Worm (Caenorhabditis elegans) whole organism, L3 larva: ENCODE results near the gene aman-1.
A peak's percentile ranks its signal among the peaks of the same experiment; 100 is the strongest.

ENCODE experiments used
- R02D3.7 ChIP-seq: fragments of 150-350 bp; optimal IDR thresholded peaks from 2 replicates; lab custom pipeline; 2014; ENCODE audit warnings: missing biosample characterization, missing genetic modification characterization
- ZK546.5 ChIP-seq: sonication (generic microtip); optimal IDR thresholded peaks from 2 replicates; lab custom pipeline; 2017; ENCODE audit warnings: missing biosample characterization, missing genetic modification characterization
- aly-2 ChIP-seq: fragments of 150-350 bp; optimal IDR thresholded peaks from 2 replicates; lab custom pipeline; 2014; ENCODE audit warnings: missing biosample characterization, missing genetic modification characterization
- ama-1 ChIP-seq: fragments of 150-350 bp; optimal IDR thresholded peaks from 2 replicates; lab custom pipeline; 2018
- ceh-16 ChIP-seq: sonication (generic microtip); optimal IDR thresholded peaks from 2 replicates; lab custom pipeline; 2017; ENCODE audit warnings: missing biosample characterization, missing genetic modification characterization
- ceh-28 ChIP-seq: fragments of 150-350 bp; optimal IDR thresholded peaks from 2 replicates; lab custom pipeline; 2014; ENCODE audit warnings: missing biosample characterization, missing genetic modification reagents, missing genetic modification characterization
- ceh-82 ChIP-seq: fragments of 150-350 bp; optimal IDR thresholded peaks from 2 replicates; lab custom pipeline; 2014; ENCODE audit warnings: missing biosample characterization, missing genetic modification characterization
- ceh-9 ChIP-seq: sonication (generic microtip); optimal IDR thresholded peaks from 2 replicates; lab custom pipeline; 2018; ENCODE audit warnings: missing biosample characterization, missing genetic modification characterization
- egl-27 ChIP-seq: sonication (generic microtip); optimal IDR thresholded peaks from 4 replicates; lab custom pipeline; 2017; ENCODE audit warnings: missing biosample characterization, missing genetic modification reagents, missing genetic modification characterization
- egl-5 ChIP-seq: fragments of 150-350 bp; optimal IDR thresholded peaks from 2 replicates; lab custom pipeline; 2017; ENCODE audit warnings: missing biosample characterization, missing genetic modification reagents, missing genetic modification characterization, inconsistent platforms
- elt-1 ChIP-seq: fragments of 150-350 bp; optimal IDR thresholded peaks from 2 replicates; lab custom pipeline; 2014; ENCODE audit warnings: missing biosample characterization, missing genetic modification characterization
- elt-2 ChIP-seq: sonication (generic microtip); optimal IDR thresholded peaks from 2 replicates; lab custom pipeline; 2016; ENCODE audit warnings: missing genetic modification reagents, mild to moderate bottlenecking, missing genetic modification characterization, missing compliant biosample characterization
- fkh-10 ChIP-seq: sonication (generic microtip); optimal IDR thresholded peaks from 2 replicates; lab custom pipeline; 2017; ENCODE audit warnings: missing biosample characterization, missing genetic modification reagents, missing genetic modification characterization
- fkh-2 ChIP-seq: fragments of 150-350 bp; optimal IDR thresholded peaks from 2 replicates; lab custom pipeline; 2014; ENCODE audit warnings: missing biosample characterization, missing genetic modification reagents, missing genetic modification characterization
- hmg-11 ChIP-seq: sonication (generic microtip); optimal IDR thresholded peaks from 2 replicates; lab custom pipeline; 2016; ENCODE audit warnings: missing genetic modification characterization, missing compliant biosample characterization
- jun-1 ChIP-seq: fragments of 150-350 bp; optimal IDR thresholded peaks from 2 replicates; lab custom pipeline; 2014; ENCODE audit warnings: missing biosample characterization, missing genetic modification reagents, missing genetic modification characterization
- lin-15B ChIP-seq: fragments of 150-350 bp; optimal IDR thresholded peaks from 2 replicates; lab custom pipeline; 2014; ENCODE audit warnings: missing biosample characterization, missing genetic modification characterization
- lin-39 ChIP-seq: fragments of 150-350 bp; optimal IDR thresholded peaks from 2 replicates; lab custom pipeline; 2018; ENCODE audit warnings: missing biosample characterization, missing genetic modification reagents, missing genetic modification characterization
- lsy-12 ChIP-seq: sonication (generic microtip); optimal IDR thresholded peaks from 2 replicates; lab custom pipeline; 2016; ENCODE audit warnings: mild to moderate bottlenecking, missing genetic modification characterization, missing compliant biosample characterization
- mdl-1 ChIP-seq: fragments of 150-350 bp; optimal IDR thresholded peaks from 2 replicates; lab custom pipeline; 2014; ENCODE audit warnings: missing biosample characterization, missing genetic modification characterization
- mml-1 ChIP-seq: fragments of 150-350 bp; sonication (generic microtip); optimal IDR thresholded peaks from 3 replicates; lab custom pipeline; 2014; ENCODE audit warnings: missing biosample characterization, missing genetic modification characterization
- nfya-1 ChIP-seq: sonication (generic microtip); optimal IDR thresholded peaks from 2 replicates; lab custom pipeline; 2017; ENCODE audit warnings: missing genetic modification characterization, mild to moderate bottlenecking, missing compliant biosample characterization, antibody characterized with exemption, moderate library complexity; ENCODE audit not compliant: insufficient read depth
- nhr-11 ChIP-seq: fragments of 150-350 bp; optimal IDR thresholded peaks from 2 replicates; lab custom pipeline; 2014; ENCODE audit warnings: missing biosample characterization, missing genetic modification characterization
- nhr-12 ChIP-seq: fragments of 150-350 bp; optimal IDR thresholded peaks from 2 replicates; lab custom pipeline; 2014; ENCODE audit warnings: missing biosample characterization, missing genetic modification characterization
- nhr-23 ChIP-seq: fragments of 150-350 bp; optimal IDR thresholded peaks from 2 replicates; lab custom pipeline; 2014; ENCODE audit warnings: missing biosample characterization, missing genetic modification reagents, missing genetic modification characterization
- nhr-237 ChIP-seq: fragments of 150-350 bp; optimal IDR thresholded peaks from 2 replicates; lab custom pipeline; 2014; ENCODE audit warnings: missing biosample characterization, missing genetic modification characterization
- nhr-25 ChIP-seq: sonication (generic microtip); optimal IDR thresholded peaks from 2 replicates; lab custom pipeline; 2017; ENCODE audit warnings: missing biosample characterization, missing genetic modification characterization
- nhr-28 ChIP-seq: fragments of 150-350 bp; optimal IDR thresholded peaks from 2 replicates; lab custom pipeline; 2014; ENCODE audit warnings: missing biosample characterization, missing genetic modification characterization
- nhr-43 ChIP-seq: sonication (generic microtip); optimal IDR thresholded peaks from 2 replicates; lab custom pipeline; 2016; ENCODE audit warnings: mild to moderate bottlenecking, missing genetic modification characterization, missing compliant biosample characterization; ENCODE audit not compliant: poor library complexity, severe bottlenecking
- nhr-67 ChIP-seq: fragments of 150-350 bp; optimal IDR thresholded peaks from 2 replicates; lab custom pipeline; 2014; ENCODE audit warnings: missing biosample characterization, missing genetic modification characterization
- nhr-77 ChIP-seq: fragments of 150-350 bp; optimal IDR thresholded peaks from 2 replicates; lab custom pipeline; 2014; ENCODE audit warnings: missing biosample characterization, missing genetic modification characterization
- pha-4 ChIP-seq: fragments of 150-350 bp; optimal IDR thresholded peaks from 2 replicates; lab custom pipeline; 2014; ENCODE audit warnings: missing biosample characterization, missing genetic modification reagents, missing genetic modification characterization
- pqm-1 ChIP-seq: fragments of 150-350 bp; optimal IDR thresholded peaks from 2 replicates; lab custom pipeline; 2017; ENCODE audit warnings: missing biosample characterization, missing genetic modification characterization, inconsistent platforms
- sea-2 ChIP-seq: fragments of 150-350 bp; sonication (generic microtip); optimal IDR thresholded peaks from 4 replicates; lab custom pipeline; 2014; ENCODE audit warnings: missing biosample characterization, missing genetic modification reagents, missing genetic modification characterization
- skn-1 ChIP-seq: fragments of 150-350 bp; optimal IDR thresholded peaks from 2 replicates; lab custom pipeline; 2014; ENCODE audit warnings: missing biosample characterization, missing genetic modification characterization
- snpc-4 ChIP-seq: fragments of 150-350 bp; optimal IDR thresholded peaks from 2 replicates; lab custom pipeline; 2014; ENCODE audit warnings: missing biosample characterization, missing genetic modification characterization
- tbx-2 ChIP-seq: sonication (generic microtip); optimal IDR thresholded peaks from 2 replicates; lab custom pipeline; 2016; ENCODE audit warnings: mild to moderate bottlenecking, missing genetic modification characterization, missing compliant biosample characterization
- unc-39 ChIP-seq: sonication (generic microtip); optimal IDR thresholded peaks from 4 replicates; lab custom pipeline; 2017; ENCODE audit warnings: missing biosample characterization, missing genetic modification characterization
- unc-62 ChIP-seq: fragments of 150-350 bp; sonication (generic microtip); optimal IDR thresholded peaks from 4 replicates; lab custom pipeline; 2014; ENCODE audit warnings: missing biosample characterization, missing genetic modification reagents, missing genetic modification characterization

Gene aman-1

ce11 chrX:4699411-4700050, 33.4 kb upstream of the aman-1 start, which contains the start of gene hyl-2:
Gene hyl-2 (minus strand): TSS chrX:4699461.
- TF ChIP-seq egl-5 (tag; lab: Kevin White, UChicago) (peak; percentile 39), nhr-23 (peak; percentile 59), lin-15B (peak; percentile 71), nfya-1 (peak; percentile 70), pha-4 (no peak), nhr-25 (tag; lab: Kevin White, UChicago) (peak; percentile 45), nhr-28 (no peak), snpc-4 (peak; percentile 27), hmg-11 (peak; percentile 65), lin-39 (peak; percentile 84), unc-62 (GFP tag; lab: Kevin White, UChicago) (no peak), mml-1 (tag; lab: Kevin White, UChicago) (no peak)
- TF ChIP-seq, all 47 proteins: peak for 8

ce11 chrX:4700083-4700482, 32.8 kb upstream of the aman-1 start:
- TF ChIP-seq pha-4 = peak; percentile 21
- TF ChIP-seq fkh-2 = no peak
- TF ChIP-seq fkh-10 = no peak
- TF ChIP-seq elt-2 (tag; lab: Kevin White, UChicago) = peak; percentile 95
- peak; percentile 3 for TF ChIP-seq pqm-1
- no peak for TF ChIP-seq skn-1 (tag; lab: Kevin White, UChicago)
- no peak for TF ChIP-seq nhr-77 (tag; lab: Kevin White, UChicago)
- TF ChIP-seq ama-1 = no peak

ce11 chrX:4704877-4705276, 28.0 kb upstream of the aman-1 start, which contains the start of gene aqp-8:
Gene aqp-8 (minus strand): TSS chrX:4704977.
- no peak for TF ChIP-seq sea-2 (GFP tag; lab: Kevin White, UChicago)
- no peak for TF ChIP-seq aly-2
- no peak for TF ChIP-seq R02D3.7
- TF ChIP-seq ceh-16 (tag; lab: Kevin White, UChicago) = no peak
- no peak for TF ChIP-seq nhr-43
- no peak for TF ChIP-seq nhr-237 (tag; lab: Kevin White, UChicago)
- no peak for TF ChIP-seq lin-15B
- no peak for TF ChIP-seq nhr-28
- TF ChIP-seq ceh-82 (tag; lab: Kevin White, UChicago) = no peak
- TF ChIP-seq ceh-9 = no peak
- no peak for TF ChIP-seq snpc-4
- no peak for TF ChIP-seq pha-4
- no peak for TF ChIP-seq nhr-25 (tag; lab: Kevin White, UChicago)

- TF ChIP-seq elt-1 (tag; lab: Kevin White, UChicago) (peak; percentile 39), nhr-12 (tag; lab: Kevin White, UChicago) (no peak)
Observed at ce11 chrX:4705666-4706065, 27.2 kb upstream of the aman-1 start.

- TF ChIP-seq nhr-23 = no peak
- peak; percentile 48 for TF ChIP-seq nfya-1
- TF ChIP-seq pha-4 = peak; percentile 93
- no peak for TF ChIP-seq mml-1 (tag; lab: Kevin White, UChicago)
- TF ChIP-seq hmg-11 = peak; percentile 17
- no peak for TF ChIP-seq unc-39
- no peak for TF ChIP-seq tbx-2 (tag; lab: Kevin White, UChicago)
- peak; percentile 41 for TF ChIP-seq lin-15B
- peak; percentile 32 for TF ChIP-seq lsy-12 (tag; lab: Kevin White, UChicago)
- no peak for TF ChIP-seq ceh-28 (tag; lab: Kevin White, UChicago)
- peak; percentile 88 for TF ChIP-seq elt-2 (tag; lab: Kevin White, UChicago)
- peak; percentile 52 for TF ChIP-seq skn-1 (tag; lab: Kevin White, UChicago)
- peak; percentile 61 for TF ChIP-seq jun-1 (tag; lab: Kevin White, UChicago)
- TF ChIP-seq sea-2 (GFP tag; lab: Kevin White, UChicago) = no peak
- no peak for TF ChIP-seq mdl-1 (tag; lab: Kevin White, UChicago)
- TF ChIP-seq ceh-82 (tag; lab: Kevin White, UChicago) = no peak
- no peak for TF ChIP-seq unc-62 (GFP tag; lab: Kevin White, UChicago)
- no peak for TF ChIP-seq nhr-67
- TF ChIP-seq nhr-12 (tag; lab: Kevin White, UChicago) = no peak
- no peak for TF ChIP-seq nhr-11 (tag; lab: Kevin White, UChicago)
- TF ChIP-seq pqm-1 = peak; percentile 62
- TF ChIP-seq ZK546.5 (tag; lab: Kevin White, UChicago) = no peak
- peak; percentile 27 for TF ChIP-seq snpc-4
- TF ChIP-seq nhr-43 = peak; percentile 3
- no peak for TF ChIP-seq egl-27 (tag; lab: Kevin White, UChicago)
- peak; percentile 5 for TF ChIP-seq lin-39
- no peak for TF ChIP-seq ceh-9
- TF ChIP-seq nhr-28 = no peak
Observed at ce11 chrX:4706755-4707226, 26.1 kb upstream of the aman-1 start, which contains the start of gene dhhc-10. Gene dhhc-10 (plus strand): TSS chrX:4707176.
